Fruit fly (Drosophila melanogaster): ENCODE measurements around the gene Fim.

DNA sequence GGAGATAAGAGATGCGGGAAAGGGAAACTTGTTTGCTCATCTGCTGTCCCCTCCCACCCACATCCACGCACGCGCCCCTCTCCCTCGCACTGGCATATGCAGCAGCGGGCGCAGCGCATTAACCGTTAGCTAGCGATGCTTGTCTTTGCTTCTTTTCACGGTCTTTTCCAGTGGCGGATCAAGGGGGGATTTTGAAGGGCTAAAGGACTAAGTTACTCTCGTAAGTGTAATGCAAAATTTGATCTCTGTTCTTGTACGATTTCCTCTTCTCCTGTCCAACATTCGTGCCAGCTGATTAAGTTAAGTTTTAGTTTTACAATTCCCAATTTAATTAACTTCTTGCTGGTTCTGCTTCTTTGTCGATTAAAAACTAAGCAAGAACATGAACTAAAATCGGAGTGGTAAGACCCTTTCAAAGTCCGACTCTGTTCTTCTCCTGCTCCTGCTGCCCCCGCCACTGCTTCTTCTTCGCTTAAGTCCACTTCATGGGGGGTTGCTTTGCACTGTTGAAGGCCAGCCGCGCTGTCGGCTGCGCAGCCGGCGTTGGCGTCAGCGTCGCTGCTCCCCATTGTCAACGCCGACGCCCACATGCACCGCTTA lies 1.0 kb downstream of the Fim start:
- peak; percentile 86 for TF ChIP-seq CG15710 (tag; optimal IDR thresholded peaks at IDR 0.05)
- TF ChIP-seq Ets98B (GFP tag; IDR thresholded peaks at IDR 0.05) = no peak; the same call in none of the 2 replicates
- no peak; the same call in 2 of the 3 replicates for TF ChIP-seq fd96Ca (GFP tag; IDR thresholded peaks at IDR 0.05)
- TF ChIP-seq CG17806 (tag; optimal IDR thresholded peaks at IDR 0.05) = peak; percentile 81
- TF ChIP-seq CG32121 (GFP tag; IDR thresholded peaks at IDR 0.05) = peak; percentile 56
- TF ChIP-seq EcR (GFP tag; optimal IDR thresholded peaks at IDR 0.05) = peak; percentile 39
- peak; percentile 85 for TF ChIP-seq Snoo (tag; optimal IDR thresholded peaks at IDR 0.05)
- TF ChIP-seq CG8301 (tag; optimal IDR thresholded peaks at IDR 0.05) = peak; percentile 85
- peak; percentile 91 for TF ChIP-seq CG14655 (GFP tag; optimal IDR thresholded peaks at IDR 0.05)
- TF ChIP-seq Pif1B (GFP tag; optimal IDR thresholded peaks at IDR 0.05) = peak; percentile 46
- peak; percentile 65 for TF ChIP-seq CG13204 (GFP tag; optimal IDR thresholded peaks at IDR 0.05)
- no peak for TF ChIP-seq rn (GFP tag; IDR thresholded peaks at IDR 0.05)

Measured in whole organism, pupa.